Fruit fly (Drosophila melanogaster): ENCODE results near the gene rdgC.
A peak's percentile ranks its signal among the peaks of the same experiment; 100 is the strongest.

Gene rdgC

DNA sequence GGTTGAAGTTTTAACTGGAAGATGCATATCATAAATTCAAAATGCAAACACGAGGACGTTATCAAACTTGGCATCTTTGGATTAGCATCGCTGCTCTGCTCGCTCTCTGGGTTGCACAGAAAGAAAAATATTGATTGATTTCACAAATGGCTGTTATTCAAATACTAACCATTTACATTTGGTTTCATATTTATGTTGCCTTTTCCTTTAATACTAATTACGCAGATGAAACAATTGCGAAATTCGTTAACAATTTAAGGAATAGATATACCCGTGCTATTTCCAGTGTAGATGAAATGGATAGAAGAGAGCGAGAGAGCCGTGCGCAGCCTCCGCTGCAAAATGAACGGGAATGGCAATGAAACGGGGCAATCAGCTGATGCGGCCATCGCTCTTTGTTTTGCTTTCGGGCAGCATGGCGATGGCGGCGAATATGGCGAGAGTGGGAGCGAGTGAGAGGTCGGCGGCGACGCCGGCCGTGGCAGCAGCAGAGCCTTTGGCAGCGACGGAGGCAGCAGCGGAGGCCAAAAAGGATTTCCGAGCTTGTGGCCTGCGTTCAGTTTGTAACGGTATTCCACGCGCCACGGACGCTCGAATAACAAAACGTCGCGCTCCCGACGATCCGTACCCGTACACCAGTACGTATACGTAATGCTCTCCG, at the start of gene rdgC (continued):
- TF ChIP-seq esg (GFP tag; conservative IDR thresholded peaks at IDR 0.05) (peak; percentile 91), HmgZ (tag; optimal IDR thresholded peaks at IDR 0.05) (peak; percentile 94), Meics (GFP tag; optimal IDR thresholded peaks at IDR 0.05) (peak; percentile 97), Kr (GFP tag; optimal IDR thresholded peaks at IDR 0.05) (no peak), CG34376 (GFP tag; optimal IDR thresholded peaks at IDR 0.05) (peak; percentile 76), CG10959 (GFP tag; IDR thresholded peaks at IDR 0.05) (peak; percentile 82), Chrac-16 (GFP tag; optimal IDR thresholded peaks at IDR 0.05) (peak; percentile 90), z (GFP tag; IDR thresholded peaks at IDR 0.05) (peak; percentile 76), CG13424 (tag; optimal IDR thresholded peaks at IDR 0.05) (peak; percentile 95), MBD-R2 (GFP tag; IDR thresholded peaks at IDR 0.05) (peak; percentile 89), onecut (GFP tag; IDR thresholded peaks at IDR 0.05) (peak; percentile 92), Dp (GFP tag; optimal IDR thresholded peaks at IDR 0.05) (no peak), zfh2 (GFP tag; optimal IDR thresholded peaks at IDR 0.05) (peak; percentile 93), ewg (GFP tag; optimal IDR thresholded peaks at IDR 0.05) (peak; percentile 96), NC2β (GFP tag; optimal IDR thresholded peaks at IDR 0.05) (peak; percentile 93), vfl (GFP tag; optimal IDR thresholded peaks at IDR 0.05) (peak; percentile 82), CG12299 (tag; optimal IDR thresholded peaks at IDR 0.05) (peak; percentile 93), chinmo (GFP tag; IDR thresholded peaks at IDR 0.05; ENCODE audit: partially characterized antibody) (no peak), pita (GFP tag; optimal IDR thresholded peaks at IDR 0.05) (no peak), trh (GFP tag; optimal IDR thresholded peaks at IDR 0.05) (peak; percentile 89), peb (GFP tag; IDR thresholded peaks at IDR 0.05) (peak; percentile 92), CG3065 (GFP tag; optimal IDR thresholded peaks at IDR 0.05) (peak; percentile 81), CG11560 (tag; IDR thresholded peaks at IDR 0.05) (peak; percentile 83), jumu (GFP tag; optimal IDR thresholded peaks at IDR 0.05) (peak; percentile 95), Dip2 (GFP tag; IDR thresholded peaks at IDR 0.05) (0 out of 2 replicates have a peak, but pooled peaks have one; percentile 31), grau (tag; optimal IDR thresholded peaks at IDR 0.05) (peak; percentile 94), crp (GFP tag; optimal IDR thresholded peaks at IDR 0.05) (peak in 1 of 2 experiments; percentile 70), CG14860 (GFP tag; IDR thresholded peaks at IDR 0.05; ENCODE audit: partially characterized antibody) (no peak), br (optimal IDR thresholded peaks at IDR 0.05) (no peak), phol (tag; optimal IDR thresholded peaks at IDR 0.05) (peak; percentile 94), Abd-B (GFP tag; optimal IDR thresholded peaks at IDR 0.05) (peak; percentile 96), CG32767 (GFP tag; IDR thresholded peaks at IDR 0.05) (peak; percentile 95), CG13775 (GFP tag; optimal IDR thresholded peaks at IDR 0.05) (peak; percentile 87), CG9437 (GFP tag; optimal IDR thresholded peaks at IDR 0.05) (peak; percentile 85), lilli (GFP tag; optimal IDR thresholded peaks at IDR 0.05) (peak; percentile 96), Nf-YC (tag; optimal IDR thresholded peaks at IDR 0.05) (peak; percentile 68), lov (optimal IDR thresholded peaks at IDR 0.05) (no peak), lov (GFP tag; IDR thresholded peaks at IDR 0.05) (peak; percentile 91), dysf (GFP tag; IDR thresholded peaks at IDR 0.05) (peak; percentile 98), cad (GFP tag; optimal IDR thresholded peaks at IDR 0.05) (no peak), CG6254 (GFP tag; optimal IDR thresholded peaks at IDR 0.05) (peak; percentile 85), Ada2b (GFP tag; IDR thresholded peaks at IDR 0.05) (peak; percentile 98), CG12071 (GFP tag; optimal IDR thresholded peaks at IDR 0.05) (peak; percentile 98), CG17912 (GFP tag; optimal IDR thresholded peaks at IDR 0.05) (peak; percentile 83), btn (GFP tag; optimal IDR thresholded peaks at IDR 0.05) (peak; percentile 95), sens (GFP tag) (peak; percentile 99), gcm2 (GFP tag; optimal IDR thresholded peaks at IDR 0.05) (peak; percentile 88), fru (optimal IDR thresholded peaks at IDR 0.05) (no peak), CG18476 (GFP tag; optimal IDR thresholded peaks at IDR 0.05) (peak; percentile 95), pan (optimal IDR thresholded peaks at IDR 0.05) (no peak), pan (GFP tag; optimal IDR thresholded peaks at IDR 0.05 in 1 of 2, IDR thresholded peaks at IDR 0.05 in 1 of 2) (peak in 1 of 2 experiments; percentile 98), CG11695 (GFP tag; IDR thresholded peaks at IDR 0.05) (peak; percentile 96)

Measured in whole organism, embryonic.